Worm (Caenorhabditis elegans): ENCODE data around the gene cri-2.

cri-2 gene

DNA sequence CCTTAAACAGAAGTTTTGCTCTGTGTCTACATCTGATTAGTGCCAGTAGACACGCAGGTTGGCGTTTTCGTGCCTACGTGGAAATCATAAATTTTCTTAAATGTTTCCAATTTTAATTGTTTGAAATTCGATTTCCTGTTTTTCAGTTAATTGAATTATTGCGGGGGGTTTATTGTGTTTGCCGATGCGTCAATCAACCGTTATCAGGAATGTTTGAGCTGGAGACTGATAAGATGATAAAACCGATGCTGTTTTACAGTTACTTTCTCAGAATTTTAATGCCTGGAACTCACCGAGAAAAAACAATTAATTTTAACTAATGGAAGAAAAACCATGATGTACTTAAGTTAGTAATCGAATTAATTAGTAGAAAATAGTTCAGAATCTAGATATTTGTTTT is 15.5 kb downstream of the cri-2 start:
- TF ChIP-seq him-1 (tag; optimal IDR thresholded peaks at IDR 0.05) (no peak), W03F9.2 (tag; optimal IDR thresholded peaks at IDR 0.05) (no peak), dao-5 (tag; optimal IDR thresholded peaks at IDR 0.05) (no peak)

ce11 chrV:8217661-8218265 is 16.2 kb downstream of the cri-2 start, which contains the start of gene K07C11.8:
K07C11.8 (minus strand) TSS chrV:8217884.
- TF ChIP-seq dao-5 (tag; optimal IDR thresholded peaks at IDR 0.05) (no peak), him-1 (tag; optimal IDR thresholded peaks at IDR 0.05) (no peak), W03F9.2 (tag; optimal IDR thresholded peaks at IDR 0.05) (no peak)

ce11 chrV:8219550-8219949 is 17.9 kb downstream of the cri-2 start:
- TF ChIP-seq W03F9.2 (tag; optimal IDR thresholded peaks at IDR 0.05): no peak
- TF ChIP-seq dao-5 (tag; optimal IDR thresholded peaks at IDR 0.05): no peak
- TF ChIP-seq him-1 (tag; optimal IDR thresholded peaks at IDR 0.05): no peak

- no peak for TF ChIP-seq dao-5 (tag; optimal IDR thresholded peaks at IDR 0.05)
- TF ChIP-seq W03F9.2 (tag; optimal IDR thresholded peaks at IDR 0.05): no peak
- TF ChIP-seq him-1 (tag; optimal IDR thresholded peaks at IDR 0.05): no peak
Measured at ce11 chrV:8221083-8221538, 19.5 kb downstream of the cri-2 start, which contains the start of the genes cogc-6 and air-1. cogc-6 (minus strand) TSS chrV:8221316. air-1 (plus strand) TSS chrV:8221488.

- TF ChIP-seq dao-5 (tag; optimal IDR thresholded peaks at IDR 0.05): no peak
- no peak for TF ChIP-seq him-1 (tag; optimal IDR thresholded peaks at IDR 0.05)
- no peak for TF ChIP-seq W03F9.2 (tag; optimal IDR thresholded peaks at IDR 0.05)
Measured at ce11 chrV:8223417-8223816, 21.8 kb downstream of the cri-2 start.

DNA sequence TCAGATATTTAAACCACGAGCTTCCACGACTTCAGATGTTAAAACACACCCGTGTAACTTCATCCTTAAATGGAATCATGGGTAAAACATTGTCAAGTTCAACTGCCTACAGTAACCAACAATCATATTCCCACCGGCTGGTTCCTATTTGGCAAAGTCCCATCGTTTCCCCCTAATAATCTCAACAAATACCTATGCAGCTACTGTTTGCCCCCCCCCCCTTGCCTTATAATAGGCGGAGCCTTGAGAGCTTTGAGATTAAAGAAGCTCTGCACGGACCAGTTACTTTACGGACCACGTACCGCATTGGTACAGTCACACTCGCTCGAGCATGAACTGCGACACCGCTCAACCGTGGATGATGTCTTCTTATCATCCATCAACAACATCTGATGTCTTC is 23.0 kb downstream of the cri-2 start, which contains the start of gene pax-1:
pax-1 (plus strand) TSS at position 301 of the 400 bp plus-strand sequence.
- TF ChIP-seq dao-5 (tag; optimal IDR thresholded peaks at IDR 0.05): no peak
- no peak for TF ChIP-seq W03F9.2 (tag; optimal IDR thresholded peaks at IDR 0.05)
- no peak for TF ChIP-seq him-1 (tag; optimal IDR thresholded peaks at IDR 0.05)

DNA sequence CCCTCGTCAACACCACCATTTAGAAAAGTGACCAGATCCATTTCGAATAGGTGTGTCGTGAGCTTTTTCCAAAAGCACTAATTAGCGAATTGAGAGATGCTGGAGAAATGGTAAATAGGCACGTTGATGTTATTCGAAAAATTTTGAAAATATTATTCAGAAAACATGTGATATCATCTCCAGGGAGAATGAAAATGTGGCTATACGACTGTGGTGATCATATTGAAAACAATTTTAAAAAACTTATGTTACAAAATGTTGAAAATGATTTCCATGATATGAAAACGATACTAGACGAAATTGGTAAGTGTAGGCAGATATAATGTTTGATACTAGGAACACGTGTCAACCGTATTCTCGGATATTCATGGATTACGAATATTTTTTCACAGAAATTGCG is 25.2 kb downstream of the cri-2 start, which contains the start of gene K07C11.10:
K07C11.10 (minus strand) TSS at position 101 of the 400 bp plus-strand sequence.
- no peak for TF ChIP-seq him-1 (tag; optimal IDR thresholded peaks at IDR 0.05)
- no peak for TF ChIP-seq W03F9.2 (tag; optimal IDR thresholded peaks at IDR 0.05)
- TF ChIP-seq dao-5 (tag; optimal IDR thresholded peaks at IDR 0.05): no peak

- no peak for TF ChIP-seq dao-5 (tag; optimal IDR thresholded peaks at IDR 0.05)
- TF ChIP-seq W03F9.2 (tag; optimal IDR thresholded peaks at IDR 0.05): peak; percentile 82
- peak; percentile 24 for TF ChIP-seq him-1 (tag; optimal IDR thresholded peaks at IDR 0.05)
Measured at ce11 chrV:8228712-8229119, 27.1 kb downstream of the cri-2 start.

DNA sequence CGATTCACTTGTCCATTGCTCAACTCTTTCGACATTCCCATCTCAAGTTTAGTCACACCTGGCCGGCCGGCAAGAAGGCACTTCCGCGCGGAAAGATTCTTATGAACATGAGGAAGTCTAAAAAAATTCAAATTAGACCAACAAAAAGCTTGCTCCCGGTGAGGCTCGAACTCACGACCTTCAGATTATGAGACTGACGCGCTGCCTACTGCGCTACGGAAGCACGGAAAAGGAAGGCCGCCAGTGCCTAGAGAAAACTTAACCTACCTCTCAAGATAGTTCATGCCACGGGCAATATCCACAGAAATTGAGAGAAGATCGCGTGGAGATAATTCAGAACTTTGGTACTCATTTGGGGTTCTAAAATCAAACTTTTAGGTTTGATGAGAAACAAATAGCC is 28.4 kb downstream of the cri-2 start:
- TF ChIP-seq him-1 (tag; optimal IDR thresholded peaks at IDR 0.05) (no peak), W03F9.2 (tag; optimal IDR thresholded peaks at IDR 0.05) (no peak), dao-5 (tag; optimal IDR thresholded peaks at IDR 0.05) (no peak)

DNA sequence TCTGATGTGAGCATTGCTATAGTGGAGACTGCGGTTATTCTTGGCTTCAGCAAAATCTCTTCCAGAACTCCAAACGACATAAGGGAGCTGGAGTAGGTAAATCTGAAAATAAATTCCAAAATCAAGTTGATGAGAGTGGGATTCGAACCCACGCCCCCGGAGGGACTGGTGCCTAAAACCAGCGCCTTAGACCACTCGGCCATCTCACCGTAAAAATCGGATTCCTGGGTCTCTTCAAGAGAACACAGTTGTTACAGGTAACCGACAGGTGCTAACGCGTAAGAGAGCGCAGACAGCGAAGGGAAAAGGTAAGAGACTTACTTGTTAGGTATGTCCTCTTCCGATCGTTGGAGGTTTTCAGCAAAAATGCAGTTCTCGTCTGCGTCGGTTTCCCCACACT is 33.7 kb downstream of the cri-2 start:
- TF ChIP-seq dao-5 (tag; optimal IDR thresholded peaks at IDR 0.05) (no peak), W03F9.2 (tag; optimal IDR thresholded peaks at IDR 0.05) (no peak), him-1 (tag; optimal IDR thresholded peaks at IDR 0.05) (no peak)

DNA sequence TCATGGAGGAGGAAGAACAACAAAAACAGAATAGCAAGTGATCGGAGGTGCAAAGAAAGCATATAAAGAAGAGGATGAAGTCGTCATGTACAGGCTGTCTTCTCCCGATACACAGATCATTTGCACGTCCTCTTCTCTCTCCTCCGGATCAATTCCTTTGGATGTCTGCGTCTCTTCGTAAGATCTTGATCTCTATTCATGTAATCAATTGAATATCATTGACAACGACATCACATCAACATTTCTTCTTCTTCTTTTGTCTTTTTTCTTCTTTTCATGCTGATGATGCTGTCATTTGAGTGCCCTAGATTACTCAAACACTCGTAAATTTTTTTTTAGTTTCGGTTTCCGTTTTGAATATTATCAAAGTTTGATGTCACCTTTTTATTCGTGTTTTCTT is 36.7 kb downstream of the cri-2 start, which contains the start of gene rol-3:
rol-3 (minus strand) TSS at position 120 of the 400 bp plus-strand sequence.
- TF ChIP-seq him-1 (tag; optimal IDR thresholded peaks at IDR 0.05) (no peak), W03F9.2 (tag; optimal IDR thresholded peaks at IDR 0.05) (no peak), dao-5 (tag; optimal IDR thresholded peaks at IDR 0.05) (no peak)

ce11 chrV:8239928-8240327 is 38.3 kb downstream of the cri-2 start, which contains the start of gene C16D9.3:
C16D9.3 (minus strand) TSS chrV:8240028.
- TF ChIP-seq him-1 (tag; optimal IDR thresholded peaks at IDR 0.05) (no peak), dao-5 (tag; optimal IDR thresholded peaks at IDR 0.05) (no peak), W03F9.2 (tag; optimal IDR thresholded peaks at IDR 0.05) (no peak)

DNA sequence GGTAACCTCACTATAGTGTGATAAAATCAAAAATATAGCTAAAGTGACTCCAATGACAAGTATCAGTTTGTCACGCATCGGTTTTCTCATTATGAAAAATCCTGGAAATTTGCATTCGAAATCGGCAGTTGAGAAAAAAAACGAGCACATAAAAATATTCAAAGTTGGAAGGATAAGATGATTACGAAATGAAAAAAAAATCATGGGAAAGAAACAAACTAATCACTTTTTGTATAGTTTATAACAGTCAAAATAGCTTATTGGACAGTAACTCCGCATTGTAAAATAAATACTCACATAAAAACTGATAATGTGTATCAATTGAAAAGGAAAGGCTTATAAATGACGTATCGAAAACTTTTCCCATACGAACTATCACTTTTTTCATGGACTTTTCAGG is 41.2 kb downstream of the cri-2 start, which contains the start of gene C16D9.4:
C16D9.4 (minus strand) TSS at position 101 of the 400 bp plus-strand sequence.
- TF ChIP-seq W03F9.2 (tag; optimal IDR thresholded peaks at IDR 0.05): no peak
- no peak for TF ChIP-seq dao-5 (tag; optimal IDR thresholded peaks at IDR 0.05)
- no peak for TF ChIP-seq him-1 (tag; optimal IDR thresholded peaks at IDR 0.05)

DNA sequence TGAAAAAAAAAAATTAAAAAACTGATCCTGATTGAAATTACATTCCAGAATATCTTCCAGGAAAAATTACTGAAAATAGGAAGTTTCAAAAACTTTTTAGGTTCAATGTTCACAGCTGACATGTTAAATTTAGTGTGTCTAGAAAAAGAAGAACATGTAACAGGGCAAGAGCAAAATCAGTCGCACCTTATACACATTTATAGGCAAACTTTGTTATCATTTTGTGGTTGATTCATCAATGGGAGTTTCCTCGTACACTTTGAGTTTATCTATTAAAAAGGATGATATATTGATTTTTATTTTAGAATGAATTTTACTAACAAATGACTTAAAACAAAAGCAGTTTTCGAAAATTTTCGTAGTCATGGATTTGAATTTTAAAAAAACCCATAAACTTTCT is 41.6 kb downstream of the cri-2 start:
- TF ChIP-seq him-1 (tag; optimal IDR thresholded peaks at IDR 0.05): no peak
- TF ChIP-seq dao-5 (tag; optimal IDR thresholded peaks at IDR 0.05): no peak
- no peak for TF ChIP-seq W03F9.2 (tag; optimal IDR thresholded peaks at IDR 0.05)
